Worm (Caenorhabditis elegans) whole organism, young adult: Measurements from ENCODE around the gene cyb-1.
A peak's percentile ranks its signal among the peaks of the same experiment; 100 is the strongest.

ENCODE experiments used
- D2030.7 ChIP-seq: fragments of 200-800 bp; sonication (Bioruptor generic); IDR thresholded peaks from 2 replicates; pipeline ENCODE4 v1.3.6; 2022; ENCODE audit warnings: missing genetic modification reagents, missing genetic modification characterization, missing compliant biosample characterization
- F23B12.7 ChIP-seq: sonication (generic microtip); optimal IDR thresholded peaks from 2 replicates; lab custom pipeline; 2017; ENCODE audit warnings: missing genetic modification characterization, mild to moderate bottlenecking, missing compliant biosample characterization, antibody characterized with exemption, moderate library complexity; ENCODE audit not compliant: insufficient read depth
- F39B2.1 ChIP-seq: fragments of 200-800 bp; sonication (Bioruptor generic); IDR thresholded peaks from 2 replicates; pipeline ENCODE4 v1.3.6; 2022; ENCODE audit warnings: missing genetic modification reagents, missing genetic modification characterization, missing compliant biosample characterization
- F52B5.7 ChIP-seq: sonication (generic microtip); optimal IDR thresholded peaks from 2 replicates; lab custom pipeline; 2016; ENCODE audit warnings: mild to moderate bottlenecking, missing genetic modification characterization, missing compliant biosample characterization
- Y56A3A.18 ChIP-seq: fragments of 200-800 bp; sonication (Bioruptor generic); IDR thresholded peaks from 2 replicates; pipeline ENCODE4 v1.3.6; 2022; ENCODE audit warnings: missing genetic modification reagents, missing genetic modification characterization, missing compliant biosample characterization
- cebp-2 ChIP-seq: fragments of 200-800 bp; sonication (Bioruptor generic); IDR thresholded peaks from 2 replicates; pipeline ENCODE4 v1.3.6; 2022; ENCODE audit warnings: missing genetic modification characterization, missing compliant biosample characterization
- dpff-1 ChIP-seq: sonication (generic microtip); optimal IDR thresholded peaks from 2 replicates; lab custom pipeline; 2017; ENCODE audit warnings: mild to moderate bottlenecking, missing genetic modification characterization, missing compliant biosample characterization
- let-526 ChIP-seq: fragments of 200-800 bp; sonication (Bioruptor generic); IDR thresholded peaks from 2 replicates; pipeline ENCODE4 v1.3.6; 2022; ENCODE audit warnings: missing genetic modification reagents, missing genetic modification characterization, missing compliant biosample characterization
- nfya-2 ChIP-seq: fragments of 200-800 bp; sonication (Bioruptor generic); IDR thresholded peaks from 2 replicates; pipeline ENCODE4 v1.3.6; 2022; ENCODE audit warnings: missing genetic modification reagents, missing genetic modification characterization, missing compliant biosample characterization
- nhr-90 ChIP-seq: sonication (generic microtip); optimal IDR thresholded peaks from 2 replicates; lab custom pipeline; 2016; ENCODE audit warnings: missing genotype, mild to moderate bottlenecking, missing genetic modification characterization, missing compliant biosample characterization
- rpc-1 ChIP-seq, 2 experiments: fragments of 150-350 bp in 1 of 2; sonication (generic microtip) in 1 of 2; optimal IDR thresholded peaks; 2 replicates each; lab custom pipeline; 2014 to 2018; ENCODE audit warnings: missing biosample characterization in 1 of 2, missing genetic modification characterization in 1 of 2, missing genetic modification reagents in 1 of 2, missing genotype in 1 of 2
- sea-2 ChIP-seq: fragments of 200-800 bp; sonication (Bioruptor generic); IDR thresholded peaks from 2 replicates; pipeline ENCODE4 v1.3.6; 2022; ENCODE audit warnings: missing genetic modification characterization, missing compliant biosample characterization
- unc-62 ChIP-seq: fragments of 150-350 bp; optimal IDR thresholded peaks from 2 replicates; lab custom pipeline; 2014; ENCODE audit warnings: missing biosample characterization, missing genetic modification reagents, missing genetic modification characterization
- xnd-1 ChIP-seq: sonication (generic microtip); optimal IDR thresholded peaks from 2 replicates; lab custom pipeline; 2016; ENCODE audit warnings: missing genotype, missing genetic modification reagents, missing genetic modification characterization, missing compliant biosample characterization

- no peak for TF ChIP-seq nfya-2 (GFP tag; lab: Robert Waterston, UW)
- no peak for TF ChIP-seq F39B2.1
- no peak for TF ChIP-seq cebp-2 (GFP tag; lab: Robert Waterston, UW)
- no peak for TF ChIP-seq let-526
- TF ChIP-seq unc-62, result no peak
- TF ChIP-seq F23B12.7, result no peak
- no peak for TF ChIP-seq F52B5.7 (tag; lab: Kevin White, UChicago)
- TF ChIP-seq xnd-1, result peak; percentile 17
- TF ChIP-seq dpff-1 (tag; lab: Kevin White, UChicago), result no peak
- TF ChIP-seq Y56A3A.18, result no peak
- TF ChIP-seq sea-2 (GFP tag; lab: Robert Waterston, UW), result no peak
- TF ChIP-seq nhr-90 (tag; lab: Kevin White, UChicago), result no peak
- TF ChIP-seq D2030.7, result no peak
- TF ChIP-seq rpc-1 (optimal IDR thresholded peaks at IDR 0.05; lab: Kevin White, UChicago), result no peak
- no peak for TF ChIP-seq rpc-1 (tag; optimal IDR thresholded peaks at IDR 0.05; lab: Kevin White, UChicago)
Observed at ce11 chrIV:10737011-10737553, 2.1 kb downstream of the cyb-1 start, which contains the start of gene grl-21.
